Worm (Caenorhabditis elegans) whole organism, L3 larva: Measurements from ENCODE around the gene M03F8.7.

Source experiments
- R02D3.7 ChIP-seq: fragments of 150-350 bp; optimal IDR thresholded peaks from 2 replicates; lab custom pipeline; 2014; ENCODE audit warnings: missing biosample characterization, missing genetic modification characterization
- ZK546.5 ChIP-seq: sonication (generic microtip); optimal IDR thresholded peaks from 2 replicates; lab custom pipeline; 2017; ENCODE audit warnings: missing biosample characterization, missing genetic modification characterization
- aly-2 ChIP-seq: fragments of 150-350 bp; optimal IDR thresholded peaks from 2 replicates; lab custom pipeline; 2014; ENCODE audit warnings: missing biosample characterization, missing genetic modification characterization
- ama-1 ChIP-seq: fragments of 150-350 bp; optimal IDR thresholded peaks from 2 replicates; lab custom pipeline; 2018
- ceh-16 ChIP-seq: sonication (generic microtip); optimal IDR thresholded peaks from 2 replicates; lab custom pipeline; 2017; ENCODE audit warnings: missing biosample characterization, missing genetic modification characterization
- ceh-28 ChIP-seq: fragments of 150-350 bp; optimal IDR thresholded peaks from 2 replicates; lab custom pipeline; 2014; ENCODE audit warnings: missing biosample characterization, missing genetic modification reagents, missing genetic modification characterization
- ceh-82 ChIP-seq: fragments of 150-350 bp; optimal IDR thresholded peaks from 2 replicates; lab custom pipeline; 2014; ENCODE audit warnings: missing biosample characterization, missing genetic modification characterization
- ceh-9 ChIP-seq: sonication (generic microtip); optimal IDR thresholded peaks from 2 replicates; lab custom pipeline; 2018; ENCODE audit warnings: missing biosample characterization, missing genetic modification characterization
- daf-12 ChIP-seq: fragments of 150-350 bp; optimal IDR thresholded peaks from 2 replicates; lab custom pipeline; 2014; ENCODE audit warnings: missing biosample characterization, missing genetic modification reagents, missing genetic modification characterization
- egl-27 ChIP-seq: sonication (generic microtip); optimal IDR thresholded peaks from 4 replicates; lab custom pipeline; 2017; ENCODE audit warnings: missing biosample characterization, missing genetic modification reagents, missing genetic modification characterization
- egl-5 ChIP-seq: fragments of 150-350 bp; optimal IDR thresholded peaks from 2 replicates; lab custom pipeline; 2017; ENCODE audit warnings: missing biosample characterization, missing genetic modification reagents, missing genetic modification characterization, inconsistent platforms
- elt-1 ChIP-seq: fragments of 150-350 bp; optimal IDR thresholded peaks from 2 replicates; lab custom pipeline; 2014; ENCODE audit warnings: missing biosample characterization, missing genetic modification characterization
- elt-2 ChIP-seq: sonication (generic microtip); optimal IDR thresholded peaks from 2 replicates; lab custom pipeline; 2016; ENCODE audit warnings: missing genetic modification reagents, mild to moderate bottlenecking, missing genetic modification characterization, missing compliant biosample characterization
- elt-3 ChIP-seq, 3 experiments: fragments of 150-350 bp in 1 of 3; sonication (generic microtip) in 2 of 3; optimal IDR thresholded peaks; 2 replicates in 2 of 3; 4 replicates in 1 of 3; lab custom pipeline; 2014 to 2017; ENCODE audit warnings: missing biosample characterization in 3 of 3, missing genetic modification characterization in 3 of 3
- eor-1 ChIP-seq, 2 experiments: fragments of 150-350 bp; optimal IDR thresholded peaks; 2 replicates each; lab custom pipeline; 2014 to 2018; ENCODE audit warnings: missing biosample characterization in 2 of 2, missing genetic modification characterization in 2 of 2
- fkh-10 ChIP-seq: sonication (generic microtip); optimal IDR thresholded peaks from 2 replicates; lab custom pipeline; 2017; ENCODE audit warnings: missing biosample characterization, missing genetic modification reagents, missing genetic modification characterization
- fkh-2 ChIP-seq: fragments of 150-350 bp; optimal IDR thresholded peaks from 2 replicates; lab custom pipeline; 2014; ENCODE audit warnings: missing biosample characterization, missing genetic modification reagents, missing genetic modification characterization
- fos-1 ChIP-seq: fragments of 150-350 bp; optimal IDR thresholded peaks from 2 replicates; lab custom pipeline; 2014; ENCODE audit warnings: missing biosample characterization, missing genetic modification characterization
- hmg-11 ChIP-seq: sonication (generic microtip); optimal IDR thresholded peaks from 2 replicates; lab custom pipeline; 2016; ENCODE audit warnings: missing genetic modification characterization, missing compliant biosample characterization
- jun-1 ChIP-seq: fragments of 150-350 bp; optimal IDR thresholded peaks from 2 replicates; lab custom pipeline; 2014; ENCODE audit warnings: missing biosample characterization, missing genetic modification reagents, missing genetic modification characterization
- lin-15B ChIP-seq: fragments of 150-350 bp; optimal IDR thresholded peaks from 2 replicates; lab custom pipeline; 2014; ENCODE audit warnings: missing biosample characterization, missing genetic modification characterization
- lin-39 ChIP-seq: fragments of 150-350 bp; optimal IDR thresholded peaks from 2 replicates; lab custom pipeline; 2018; ENCODE audit warnings: missing biosample characterization, missing genetic modification reagents, missing genetic modification characterization
- lsy-12 ChIP-seq: sonication (generic microtip); optimal IDR thresholded peaks from 2 replicates; lab custom pipeline; 2016; ENCODE audit warnings: mild to moderate bottlenecking, missing genetic modification characterization, missing compliant biosample characterization
- mdl-1 ChIP-seq: fragments of 150-350 bp; optimal IDR thresholded peaks from 2 replicates; lab custom pipeline; 2014; ENCODE audit warnings: missing biosample characterization, missing genetic modification characterization
- mml-1 ChIP-seq: fragments of 150-350 bp; sonication (generic microtip); optimal IDR thresholded peaks from 3 replicates; lab custom pipeline; 2014; ENCODE audit warnings: missing biosample characterization, missing genetic modification characterization
- nfya-1 ChIP-seq: sonication (generic microtip); optimal IDR thresholded peaks from 2 replicates; lab custom pipeline; 2017; ENCODE audit warnings: missing genetic modification characterization, mild to moderate bottlenecking, missing compliant biosample characterization, antibody characterized with exemption, moderate library complexity; ENCODE audit not compliant: insufficient read depth
- nhr-11 ChIP-seq: fragments of 150-350 bp; optimal IDR thresholded peaks from 2 replicates; lab custom pipeline; 2014; ENCODE audit warnings: missing biosample characterization, missing genetic modification characterization
- nhr-12 ChIP-seq: fragments of 150-350 bp; optimal IDR thresholded peaks from 2 replicates; lab custom pipeline; 2014; ENCODE audit warnings: missing biosample characterization, missing genetic modification characterization
- nhr-23 ChIP-seq: fragments of 150-350 bp; optimal IDR thresholded peaks from 2 replicates; lab custom pipeline; 2014; ENCODE audit warnings: missing biosample characterization, missing genetic modification reagents, missing genetic modification characterization
- nhr-237 ChIP-seq: fragments of 150-350 bp; optimal IDR thresholded peaks from 2 replicates; lab custom pipeline; 2014; ENCODE audit warnings: missing biosample characterization, missing genetic modification characterization
- nhr-25 ChIP-seq: sonication (generic microtip); optimal IDR thresholded peaks from 2 replicates; lab custom pipeline; 2017; ENCODE audit warnings: missing biosample characterization, missing genetic modification characterization
- nhr-28 ChIP-seq: fragments of 150-350 bp; optimal IDR thresholded peaks from 2 replicates; lab custom pipeline; 2014; ENCODE audit warnings: missing biosample characterization, missing genetic modification characterization
- nhr-43 ChIP-seq: sonication (generic microtip); optimal IDR thresholded peaks from 2 replicates; lab custom pipeline; 2016; ENCODE audit warnings: mild to moderate bottlenecking, missing genetic modification characterization, missing compliant biosample characterization; ENCODE audit not compliant: poor library complexity, severe bottlenecking
- nhr-67 ChIP-seq: fragments of 150-350 bp; optimal IDR thresholded peaks from 2 replicates; lab custom pipeline; 2014; ENCODE audit warnings: missing biosample characterization, missing genetic modification characterization
- nhr-76 ChIP-seq: fragments of 150-350 bp; sonication (generic microtip); optimal IDR thresholded peaks from 5 replicates; lab custom pipeline; 2014; ENCODE audit warnings: missing biosample characterization, missing genetic modification characterization
- nhr-77 ChIP-seq: fragments of 150-350 bp; optimal IDR thresholded peaks from 2 replicates; lab custom pipeline; 2014; ENCODE audit warnings: missing biosample characterization, missing genetic modification characterization
- pha-4 ChIP-seq: fragments of 150-350 bp; optimal IDR thresholded peaks from 2 replicates; lab custom pipeline; 2014; ENCODE audit warnings: missing biosample characterization, missing genetic modification reagents, missing genetic modification characterization
- pqm-1 ChIP-seq: fragments of 150-350 bp; optimal IDR thresholded peaks from 2 replicates; lab custom pipeline; 2017; ENCODE audit warnings: missing biosample characterization, missing genetic modification characterization, inconsistent platforms
- sea-2 ChIP-seq: fragments of 150-350 bp; sonication (generic microtip); optimal IDR thresholded peaks from 4 replicates; lab custom pipeline; 2014; ENCODE audit warnings: missing biosample characterization, missing genetic modification reagents, missing genetic modification characterization
- skn-1 ChIP-seq: fragments of 150-350 bp; optimal IDR thresholded peaks from 2 replicates; lab custom pipeline; 2014; ENCODE audit warnings: missing biosample characterization, missing genetic modification characterization
- snpc-4 ChIP-seq: fragments of 150-350 bp; optimal IDR thresholded peaks from 2 replicates; lab custom pipeline; 2014; ENCODE audit warnings: missing biosample characterization, missing genetic modification characterization
- tbx-2 ChIP-seq: sonication (generic microtip); optimal IDR thresholded peaks from 2 replicates; lab custom pipeline; 2016; ENCODE audit warnings: mild to moderate bottlenecking, missing genetic modification characterization, missing compliant biosample characterization
- unc-39 ChIP-seq: sonication (generic microtip); optimal IDR thresholded peaks from 4 replicates; lab custom pipeline; 2017; ENCODE audit warnings: missing biosample characterization, missing genetic modification characterization
- unc-62 ChIP-seq: fragments of 150-350 bp; sonication (generic microtip); optimal IDR thresholded peaks from 4 replicates; lab custom pipeline; 2014; ENCODE audit warnings: missing biosample characterization, missing genetic modification reagents, missing genetic modification characterization
- zag-1 ChIP-seq: fragments of 150-350 bp; optimal IDR thresholded peaks from 2 replicates; lab custom pipeline; 2014; ENCODE audit warnings: missing biosample characterization, missing genetic modification characterization
- ztf-11 ChIP-seq: fragments of 150-350 bp; optimal IDR thresholded peaks from 2 replicates; lab custom pipeline; 2014; ENCODE audit warnings: missing biosample characterization, missing genetic modification characterization
- ztf-4 ChIP-seq: fragments of 150-350 bp; optimal IDR thresholded peaks from 2 replicates; lab custom pipeline; 2014; ENCODE audit warnings: missing biosample characterization, missing genetic modification characterization

The M03F8.7 gene

ce11 chrV:5912426-5912825 lies 24.3 kb upstream of the M03F8.7 start, which contains the start of gene C04E6.13:
TSS of gene C04E6.13 (plus strand) at chrV:5912726.
- TF ChIP-seq snpc-4: no peak
- no peak for TF ChIP-seq egl-5 (tag; lab: Kevin White, UChicago)
- no peak for TF ChIP-seq pha-4
- no peak for TF ChIP-seq ZK546.5 (tag; lab: Kevin White, UChicago)
- TF ChIP-seq nhr-12 (tag; lab: Kevin White, UChicago): no peak

DNA sequence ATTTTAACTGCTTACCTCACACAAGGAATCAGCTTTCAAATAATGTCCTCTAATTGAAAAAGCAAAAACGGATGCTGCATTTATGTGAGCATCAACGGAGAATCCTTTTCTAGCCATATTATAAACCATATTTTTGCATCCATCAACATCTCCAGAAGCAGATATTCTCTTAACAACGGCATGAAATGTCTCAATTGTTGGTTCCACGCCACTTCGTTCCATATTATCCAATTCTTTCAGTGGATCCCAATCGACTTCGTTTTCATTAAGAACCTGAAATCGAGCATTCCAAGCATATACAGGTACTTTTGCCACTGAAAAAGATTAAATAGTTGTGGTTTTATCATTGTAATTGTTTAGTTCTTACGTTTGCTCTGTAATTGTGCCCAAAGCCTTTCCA lies 19.9 kb upstream of the M03F8.7 start:
- TF ChIP-seq nhr-23: no peak
- no peak for TF ChIP-seq eor-1 (tag; optimal IDR thresholded peaks at IDR 0.05; lab: Kevin White, UChicago)
- TF ChIP-seq fos-1 (tag; lab: Kevin White, UChicago): no peak
- TF ChIP-seq tbx-2 (tag; lab: Kevin White, UChicago): no peak
- TF ChIP-seq ZK546.5 (tag; lab: Kevin White, UChicago): no peak

DNA sequence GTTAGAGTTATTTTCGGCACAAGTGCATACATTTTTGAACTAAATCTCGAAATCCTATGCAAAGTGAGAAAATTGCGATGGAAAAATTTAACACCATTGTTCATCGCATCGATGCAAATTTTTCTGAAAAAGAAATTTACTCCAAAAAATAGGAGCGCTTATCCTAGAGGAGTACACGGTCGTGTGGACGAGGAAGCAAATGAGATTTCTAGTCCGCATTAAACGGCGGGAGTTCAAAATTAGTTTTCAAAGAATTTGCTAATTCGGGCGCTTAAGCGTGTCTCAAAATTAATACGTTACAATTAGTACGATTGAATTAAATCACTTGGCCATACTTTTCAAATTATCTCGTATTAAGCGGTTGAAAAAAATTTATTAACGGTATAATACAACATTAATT lies 19.0 kb upstream of the M03F8.7 start, which contains the start of gene lrpr-1:
Gene lrpr-1, minus strand, starts transcription at position 185 of the 400 bp plus-strand sequence.
- TF ChIP-seq daf-12: no peak
- peak; percentile 95 for TF ChIP-seq nhr-43 (tag; lab: Kevin White, UChicago)
- peak; percentile 37 for TF ChIP-seq egl-5 (tag; lab: Kevin White, UChicago)
- TF ChIP-seq fos-1 (tag; lab: Kevin White, UChicago): no peak
- no peak for TF ChIP-seq fkh-10 (GFP tag; lab: Kevin White, UChicago)
- TF ChIP-seq nhr-23: peak; percentile 82
- TF ChIP-seq aly-2 (tag; lab: Kevin White, UChicago): no peak
- TF ChIP-seq lin-39 (tag; lab: Kevin White, UChicago): peak; percentile 34
- TF ChIP-seq egl-27 (tag; lab: Kevin White, UChicago): no peak
- TF ChIP-seq elt-2 (tag; lab: Kevin White, UChicago): no peak
- TF ChIP-seq fkh-2: peak; percentile 56
- no peak for TF ChIP-seq ceh-9 (tag; lab: Kevin White, UChicago)
- no peak for TF ChIP-seq sea-2 (GFP tag; lab: Kevin White, UChicago)
- TF ChIP-seq mml-1 (tag; lab: Kevin White, UChicago): no peak
- no peak for TF ChIP-seq elt-3 (tag; optimal IDR thresholded peaks at IDR 0.05; lab: Kevin White, UChicago)
- peak; percentile 71 for TF ChIP-seq R02D3.7 (tag; lab: Kevin White, UChicago)
- no peak for TF ChIP-seq snpc-4
- no peak for TF ChIP-seq nhr-28 (tag; lab: Kevin White, UChicago)
- no peak for TF ChIP-seq ztf-11 (tag; lab: Kevin White, UChicago)
- no peak for TF ChIP-seq mdl-1 (tag; lab: Kevin White, UChicago)
- TF ChIP-seq eor-1 (tag; optimal IDR thresholded peaks at IDR 0.05; lab: Kevin White, UChicago): no peak
- TF ChIP-seq skn-1 (tag; lab: Kevin White, UChicago): peak; percentile 59
- TF ChIP-seq hmg-11 (tag; lab: Kevin White, UChicago): peak; percentile 56
- TF ChIP-seq ama-1 (lab: Kevin White, UChicago): no peak
- peak; percentile 48 for TF ChIP-seq ceh-82 (tag; lab: Kevin White, UChicago)
- no peak for TF ChIP-seq tbx-2 (tag; lab: Kevin White, UChicago)
- TF ChIP-seq lin-15B: peak; percentile 76
- peak; percentile 50 for TF ChIP-seq pqm-1 (tag; lab: Kevin White, UChicago)
- TF ChIP-seq nhr-67 (tag; lab: Kevin White, UChicago): no peak
- no peak for TF ChIP-seq nhr-11 (tag; lab: Kevin White, UChicago)
- no peak for TF ChIP-seq zag-1 (tag; lab: Kevin White, UChicago)
- TF ChIP-seq ceh-28 (tag; lab: Kevin White, UChicago): peak; percentile 52
- no peak for TF ChIP-seq pha-4
- peak; percentile 42 for TF ChIP-seq jun-1 (tag; lab: Kevin White, UChicago)
- TF ChIP-seq nhr-237 (tag; lab: Kevin White, UChicago): no peak
- TF ChIP-seq nfya-1 (tag; lab: Kevin White, UChicago): peak; percentile 71
- TF ChIP-seq nhr-77: no peak
- TF ChIP-seq nhr-25 (tag; lab: Kevin White, UChicago): peak; percentile 30
- no peak for TF ChIP-seq elt-1 (tag; lab: Kevin White, UChicago)
- TF ChIP-seq nhr-12 (tag; lab: Kevin White, UChicago): no peak
- peak; percentile 47 for TF ChIP-seq nhr-76 (tag; lab: Kevin White, UChicago)
- TF ChIP-seq ztf-4 (tag; lab: Kevin White, UChicago): no peak
- no peak for TF ChIP-seq unc-62 (GFP tag; lab: Kevin White, UChicago)
- TF ChIP-seq ceh-16 (tag; lab: Kevin White, UChicago): no peak
- TF ChIP-seq lsy-12 (tag; lab: Kevin White, UChicago): peak; percentile 80
- no peak for TF ChIP-seq unc-39 (tag; lab: Kevin White, UChicago)
- TF ChIP-seq ZK546.5 (tag; lab: Kevin White, UChicago): no peak
